Worm (Caenorhabditis elegans) whole organism, midembryonic: ENCODE results near the gene C04B4.6.

Source experiments
- T22C8.4 ChIP-seq: fragments of 200-800 bp; sonication (Bioruptor generic); IDR thresholded peaks from 2 replicates; pipeline ENCODE4 v1.3.6; 2022; ENCODE audit warnings: missing genetic modification characterization, missing compliant biosample characterization
- cog-1 ChIP-seq: sonication (generic microtip); optimal IDR thresholded peaks from 2 replicates; lab custom pipeline; 2016; ENCODE audit warnings: missing genetic modification characterization, missing compliant biosample characterization
- flt-1 ChIP-seq: fragments of 200-800 bp; sonication (Bioruptor generic); IDR thresholded peaks from 2 replicates; pipeline ENCODE4 v1.3.6; 2022; ENCODE audit warnings: missing genetic modification characterization, missing compliant biosample characterization
- klf-2 ChIP-seq: fragments of 200-800 bp; sonication (Bioruptor generic); conservative IDR thresholded peaks from 2 replicates; pipeline ENCODE4 v1.3.6; 2022; ENCODE audit warnings: missing genetic modification reagents, missing genetic modification characterization, missing compliant biosample characterization
- med-1 ChIP-seq: sonication (generic microtip); optimal IDR thresholded peaks from 2 replicates; lab custom pipeline; 2017; ENCODE audit warnings: missing genetic modification characterization, mild to moderate bottlenecking, missing compliant biosample characterization, antibody characterized with exemption, missing genetic modification reagents; ENCODE audit not compliant: insufficient read depth
- ref-1 ChIP-seq: fragments of 200-800 bp; sonication (Bioruptor generic); conservative IDR thresholded peaks from 2 replicates; pipeline ENCODE4 v1.3.6; 2022; ENCODE audit warnings: missing genetic modification reagents, missing genetic modification characterization, missing compliant biosample characterization
- tab-1 ChIP-seq: fragments of 200-800 bp; sonication (Bioruptor generic); IDR thresholded peaks from 2 replicates; pipeline ENCODE4 v1.3.6; 2022; ENCODE audit warnings: missing genetic modification characterization, missing compliant biosample characterization
- ztf-23 ChIP-seq: fragments of 200-800 bp; sonication (Bioruptor generic); IDR thresholded peaks from 2 replicates; pipeline ENCODE4 v1.3.6; 2022; ENCODE audit warnings: missing genetic modification reagents, missing genetic modification characterization, missing compliant biosample characterization
- ztf-29 ChIP-seq: fragments of 200-800 bp; sonication (Bioruptor generic); IDR thresholded peaks from 2 replicates; pipeline ENCODE4 v1.3.6; 2022; ENCODE audit warnings: missing genetic modification reagents, missing genetic modification characterization, missing compliant biosample characterization

ce11 chrX:12304231-12304630, 28.8 kb upstream of the C04B4.6 start:
- TF ChIP-seq flt-1 (GFP tag; lab: Robert Waterston, UW) = no peak
- no peak for TF ChIP-seq klf-2
- no peak for TF ChIP-seq ztf-23 (GFP tag; lab: Robert Waterston, UW)
- no peak for TF ChIP-seq ref-1 (GFP tag; lab: Robert Waterston, UW)
- TF ChIP-seq med-1 (GFP tag; lab: Kevin White, UChicago) = no peak
- no peak for TF ChIP-seq tab-1 (GFP tag; lab: Robert Waterston, UW)
- TF ChIP-seq ztf-29 (GFP tag; lab: Robert Waterston, UW) = no peak
- TF ChIP-seq T22C8.4 (GFP tag; lab: Robert Waterston, UW) = no peak
- TF ChIP-seq cog-1 (tag; lab: Kevin White, UChicago) = no peak
